Worm (Caenorhabditis elegans) whole organism, L3 larva: Measurements from ENCODE around the gene C25A11.2.

Source experiments
- R02D3.7 ChIP-seq: fragments of 150-350 bp; optimal IDR thresholded peaks from 2 replicates; lab custom pipeline; 2014; ENCODE audit warnings: missing biosample characterization, missing genetic modification characterization
- aly-2 ChIP-seq: fragments of 150-350 bp; optimal IDR thresholded peaks from 2 replicates; lab custom pipeline; 2014; ENCODE audit warnings: missing biosample characterization, missing genetic modification characterization
- ceh-28 ChIP-seq: fragments of 150-350 bp; optimal IDR thresholded peaks from 2 replicates; lab custom pipeline; 2014; ENCODE audit warnings: missing biosample characterization, missing genetic modification reagents, missing genetic modification characterization
- ceh-82 ChIP-seq: fragments of 150-350 bp; optimal IDR thresholded peaks from 2 replicates; lab custom pipeline; 2014; ENCODE audit warnings: missing biosample characterization, missing genetic modification characterization
- elt-3 ChIP-seq, 3 experiments: fragments of 150-350 bp in 1 of 3; sonication (generic microtip) in 2 of 3; optimal IDR thresholded peaks; 2 replicates in 2 of 3; 4 replicates in 1 of 3; lab custom pipeline; 2014 to 2017; ENCODE audit warnings: missing biosample characterization in 3 of 3, missing genetic modification characterization in 3 of 3
- lsy-12 ChIP-seq: sonication (generic microtip); optimal IDR thresholded peaks from 2 replicates; lab custom pipeline; 2016; ENCODE audit warnings: mild to moderate bottlenecking, missing genetic modification characterization, missing compliant biosample characterization
- nhr-28 ChIP-seq: fragments of 150-350 bp; optimal IDR thresholded peaks from 2 replicates; lab custom pipeline; 2014; ENCODE audit warnings: missing biosample characterization, missing genetic modification characterization
- pha-4 ChIP-seq: fragments of 150-350 bp; optimal IDR thresholded peaks from 2 replicates; lab custom pipeline; 2014; ENCODE audit warnings: missing biosample characterization, missing genetic modification reagents, missing genetic modification characterization
- skn-1 ChIP-seq: fragments of 150-350 bp; optimal IDR thresholded peaks from 2 replicates; lab custom pipeline; 2014; ENCODE audit warnings: missing biosample characterization, missing genetic modification characterization
- unc-39 ChIP-seq: sonication (generic microtip); optimal IDR thresholded peaks from 4 replicates; lab custom pipeline; 2017; ENCODE audit warnings: missing biosample characterization, missing genetic modification characterization
- unc-62 ChIP-seq: fragments of 150-350 bp; sonication (generic microtip); optimal IDR thresholded peaks from 4 replicates; lab custom pipeline; 2014; ENCODE audit warnings: missing biosample characterization, missing genetic modification reagents, missing genetic modification characterization
- ztf-11 ChIP-seq: fragments of 150-350 bp; optimal IDR thresholded peaks from 2 replicates; lab custom pipeline; 2014; ENCODE audit warnings: missing biosample characterization, missing genetic modification characterization

ce11 chrX:9150269-9150744, 36.4 kb downstream of the C25A11.2 start, which contains the start of gene tmbi-4:
- TF ChIP-seq elt-3 (tag; optimal IDR thresholded peaks at IDR 0.05; lab: Kevin White, UChicago) (no peak), unc-62 (GFP tag; lab: Kevin White, UChicago) (no peak), nhr-28 (tag; lab: Kevin White, UChicago) (no peak), skn-1 (tag; lab: Kevin White, UChicago) (peak; percentile 72), R02D3.7 (tag; lab: Kevin White, UChicago) (no peak), ceh-28 (tag; lab: Kevin White, UChicago) (peak; percentile 44), unc-39 (tag; lab: Kevin White, UChicago) (no peak), lsy-12 (tag; lab: Kevin White, UChicago) (no peak), pha-4 (tag; lab: Kevin White, UChicago) (peak; percentile 80), ztf-11 (tag; lab: Kevin White, UChicago) (no peak), ceh-82 (no peak), aly-2 (tag; lab: Kevin White, UChicago) (no peak)
